Worm (Caenorhabditis elegans) whole organism, L4 larva: ENCODE results near the gene fbxc-36.

ENCODE experiments used
- ceh-82 ChIP-seq: sonication (generic microtip); optimal IDR thresholded peaks from 2 replicates; lab custom pipeline; 2017; ENCODE audit warnings: missing biosample characterization, missing genetic modification characterization
- ces-1 ChIP-seq: fragments of 150-350 bp; sonication (generic microtip); optimal IDR thresholded peaks from 4 replicates; lab custom pipeline; 2014; ENCODE audit warnings: missing biosample characterization, missing genetic modification reagents, missing genetic modification characterization
- fos-1 ChIP-seq: fragments of 150-350 bp; optimal IDR thresholded peaks from 2 replicates; lab custom pipeline; 2014; ENCODE audit warnings: missing biosample characterization, missing genetic modification characterization
- lin-13 ChIP-seq: fragments of 150-350 bp; optimal IDR thresholded peaks from 2 replicates; lab custom pipeline; 2014; ENCODE audit warnings: missing biosample characterization, missing genetic modification reagents, missing genetic modification characterization
- mdt-29 ChIP-seq: fragments of 200-800 bp; sonication (Bioruptor generic); IDR thresholded peaks from 2 replicates; pipeline ENCODE4 v1.3.6; 2022; ENCODE audit warnings: missing genetic modification reagents, missing genetic modification characterization, missing compliant biosample characterization
- spr-1 ChIP-seq: sonication (generic microtip); optimal IDR thresholded peaks from 2 replicates; lab custom pipeline; 2016; ENCODE audit warnings: mild to moderate bottlenecking, missing genetic modification characterization, missing compliant biosample characterization

- TF ChIP-seq mdt-29 (GFP tag; lab: Robert Waterston, UW) (no peak), fos-1 (tag; lab: Kevin White, UChicago) (no peak), ces-1 (no peak), ceh-82 (no peak), spr-1 (no peak), lin-13 (no peak)
Measured at ce11 chrII:961961-962360, 21.2 kb downstream of the fbxc-36 start, which contains the start of gene C32B5.13.
